2 worm cellular contexts compared by ENCODE assay signal in genomic region chrV:5780713-5781360, ce11.
TF ChIP-seq lines count a peak whose summit lies in the region.

Gene F44E7.5, minus strand, starts transcription at chrV:5780922.

TF ChIP-seq in whole organism, L1 larva, 84 proteins besides CTCF, POLR2A, EP300 and RAD21 (continued from another document):
- peak; percentile 20 to 46 for TF ChIP-seq lsy-2 (tag; optimal IDR thresholded peaks at IDR 0.05; lab: Kevin White, UChicago)
- peak; percentile 23 for TF ChIP-seq ztf-4 (tag; optimal IDR thresholded peaks at IDR 0.05; lab: Kevin White, UChicago)
- TF ChIP-seq isw-1 (GFP tag; IDR thresholded peaks at IDR 0.05; lab: Robert Waterston, UW): no peak
- TF ChIP-seq nhr-12 (tag; optimal IDR thresholded peaks at IDR 0.05; lab: Kevin White, UChicago): no peak
- 0 out of 2 replicates have a peak, but pooled peaks have one; percentile 4 for TF ChIP-seq unc-98 (GFP tag; IDR thresholded peaks at IDR 0.05; lab: Robert Waterston, UW)
- TF ChIP-seq tbx-2 (tag; optimal IDR thresholded peaks at IDR 0.05; lab: Kevin White, UChicago): peak; percentile 34
- 0 out of 2 replicates have a peak, but pooled peaks have one; percentile 12 for TF ChIP-seq grh-1 (GFP tag; IDR thresholded peaks at IDR 0.05; lab: Robert Waterston, UW)

TF ChIP-seq in whole organism, L4 larva, 104 proteins besides CTCF, POLR2A, EP300 and RAD21 (continued from another document):
- TF ChIP-seq T26A8.4 (GFP tag; IDR thresholded peaks at IDR 0.05; lab: Robert Waterston, UW): 0 out of 2 replicates have a peak, but pooled peaks have one; percentile 41
TF ChIP-seq in whole organism, L4 larva: peak in this region for 36.
